Worm (Caenorhabditis elegans) whole organism, L3 larva: ENCODE measurements around the gene piga-1.

ENCODE experiments used
- R02D3.7 ChIP-seq: fragments of 150-350 bp; optimal IDR thresholded peaks from 2 replicates; lab custom pipeline; 2014; ENCODE audit warnings: missing biosample characterization, missing genetic modification characterization
- fos-1 ChIP-seq: fragments of 150-350 bp; optimal IDR thresholded peaks from 2 replicates; lab custom pipeline; 2014; ENCODE audit warnings: missing biosample characterization, missing genetic modification characterization
- lin-15B ChIP-seq: fragments of 150-350 bp; optimal IDR thresholded peaks from 2 replicates; lab custom pipeline; 2014; ENCODE audit warnings: missing biosample characterization, missing genetic modification characterization
- lin-39 ChIP-seq: fragments of 150-350 bp; optimal IDR thresholded peaks from 2 replicates; lab custom pipeline; 2018; ENCODE audit warnings: missing biosample characterization, missing genetic modification reagents, missing genetic modification characterization
- nhr-25 ChIP-seq: sonication (generic microtip); optimal IDR thresholded peaks from 2 replicates; lab custom pipeline; 2017; ENCODE audit warnings: missing biosample characterization, missing genetic modification characterization
- nhr-76 ChIP-seq: fragments of 150-350 bp; sonication (generic microtip); optimal IDR thresholded peaks from 5 replicates; lab custom pipeline; 2014; ENCODE audit warnings: missing biosample characterization, missing genetic modification characterization
- pha-4 ChIP-seq: fragments of 150-350 bp; optimal IDR thresholded peaks from 2 replicates; lab custom pipeline; 2014; ENCODE audit warnings: missing biosample characterization, missing genetic modification reagents, missing genetic modification characterization
- pqm-1 ChIP-seq: fragments of 150-350 bp; optimal IDR thresholded peaks from 2 replicates; lab custom pipeline; 2017; ENCODE audit warnings: missing biosample characterization, missing genetic modification characterization, inconsistent platforms
- skn-1 ChIP-seq: fragments of 150-350 bp; optimal IDR thresholded peaks from 2 replicates; lab custom pipeline; 2014; ENCODE audit warnings: missing biosample characterization, missing genetic modification characterization
- snpc-4 ChIP-seq: fragments of 150-350 bp; optimal IDR thresholded peaks from 2 replicates; lab custom pipeline; 2014; ENCODE audit warnings: missing biosample characterization, missing genetic modification characterization
- unc-62 ChIP-seq: fragments of 150-350 bp; sonication (generic microtip); optimal IDR thresholded peaks from 4 replicates; lab custom pipeline; 2014; ENCODE audit warnings: missing biosample characterization, missing genetic modification reagents, missing genetic modification characterization

- TF ChIP-seq fos-1 (no peak), lin-15B (tag; lab: Kevin White, UChicago) (no peak), nhr-76 (tag; lab: Kevin White, UChicago) (no peak), unc-62 (no peak), lin-39 (tag; lab: Kevin White, UChicago) (no peak), R02D3.7 (tag; lab: Kevin White, UChicago) (no peak), snpc-4 (tag; lab: Kevin White, UChicago) (no peak), pqm-1 (tag; lab: Kevin White, UChicago) (no peak), pha-4 (tag; lab: Kevin White, UChicago) (no peak), skn-1 (tag; lab: Kevin White, UChicago) (no peak), nhr-25 (tag; lab: Kevin White, UChicago) (no peak)
Observed at ce11 chrII:8646437-8646836, 15.1 kb downstream of the piga-1 start.
